Worm (Caenorhabditis elegans) whole organism, L1 larva: ENCODE results near the gene lgg-1.

Source experiments
- C04F5.9 ChIP-seq: sonication (generic microtip); optimal IDR thresholded peaks from 2 replicates; lab custom pipeline; 2016; ENCODE audit warnings: missing genetic modification characterization, missing compliant biosample characterization
- C16A3.4 ChIP-seq: fragments of 150-350 bp; optimal IDR thresholded peaks from 2 replicates; lab custom pipeline; 2014; ENCODE audit warnings: missing biosample characterization, missing genetic modification characterization
- C34B4.2 ChIP-seq: sonication (generic microtip); optimal IDR thresholded peaks from 2 replicates; lab custom pipeline; 2017; ENCODE audit warnings: mild to moderate bottlenecking, missing genetic modification characterization, missing compliant biosample characterization
- F16B12.6 ChIP-seq: fragments of 150-350 bp; optimal IDR thresholded peaks from 2 replicates; lab custom pipeline; 2014; ENCODE audit warnings: missing biosample characterization, missing genetic modification characterization
- Y116A8C.19 ChIP-seq: sonication (generic microtip); optimal IDR thresholded peaks from 2 replicates; lab custom pipeline; 2016; ENCODE audit warnings: missing compliant biosample characterization, missing genetic modification characterization, borderline replicate concordance
- alr-1 ChIP-seq: fragments of 200-800 bp; sonication (Bioruptor generic); optimal IDR thresholded peaks from 2 replicates; lab custom pipeline; 2018; ENCODE audit warnings: borderline replicate concordance, mild to moderate bottlenecking, missing genetic modification characterization, missing compliant biosample characterization
- aly-2 ChIP-seq: fragments of 150-350 bp; optimal IDR thresholded peaks from 2 replicates; lab custom pipeline; 2014; ENCODE audit warnings: missing biosample characterization, missing genetic modification characterization
- ama-1 ChIP-seq: fragments of 150-350 bp; optimal IDR thresholded peaks from 2 replicates; lab custom pipeline; 2014
- blmp-1 ChIP-seq: fragments of 150-350 bp; optimal IDR thresholded peaks from 2 replicates; lab custom pipeline; 2014; ENCODE audit warnings: missing biosample characterization, missing genetic modification characterization
- ceh-82 ChIP-seq, 3 experiments: fragments of 150-350 bp in 1 of 3; sonication (generic microtip) in 2 of 3; optimal IDR thresholded peaks; 2 replicates each; lab custom pipeline; 2014 to 2017; ENCODE audit warnings: missing biosample characterization in 3 of 3, missing genetic modification characterization in 3 of 3
- ceh-88 ChIP-seq: fragments of 200-800 bp; sonication (Bioruptor generic); IDR thresholded peaks from 2 replicates; pipeline ENCODE4 v1.3.6; 2022; ENCODE audit warnings: missing genetic modification characterization, missing compliant biosample characterization
- ceh-90 ChIP-seq: sonication (generic microtip); optimal IDR thresholded peaks from 2 replicates; lab custom pipeline; 2016; ENCODE audit warnings: missing genetic modification characterization, missing compliant biosample characterization
- dpl-1 ChIP-seq, 3 experiments: fragments of 150-350 bp in 2 of 3; sonication (generic microtip) in 1 of 3; optimal IDR thresholded peaks; 2 replicates each; lab custom pipeline; 2014 to 2017; ENCODE audit warnings: missing biosample characterization in 3 of 3, missing genetic modification characterization in 3 of 3, missing genetic modification reagents in 3 of 3
- dsc-1 ChIP-seq: sonication (generic microtip); optimal IDR thresholded peaks from 2 replicates; lab custom pipeline; 2016; ENCODE audit warnings: mild to moderate bottlenecking, missing genetic modification characterization, missing compliant biosample characterization
- efl-1 ChIP-seq, 4 experiments: fragments of 150-350 bp; optimal IDR thresholded peaks in 3 of 4; peaks in 1 of 4; 1 replicate in 1 of 4; 2 replicates in 3 of 4; lab custom pipeline; 2014; ENCODE audit warnings: missing biosample characterization in 2 of 4, missing genetic modification characterization in 2 of 4, missing genetic modification reagents in 2 of 4
- egl-13 ChIP-seq: sonication (generic microtip); optimal IDR thresholded peaks from 2 replicates; lab custom pipeline; 2016; ENCODE audit warnings: missing genotype, missing genetic modification reagents, missing genetic modification characterization, missing compliant biosample characterization
- fkh-10 ChIP-seq: sonication (generic microtip); optimal IDR thresholded peaks from 2 replicates; lab custom pipeline; 2017; ENCODE audit warnings: missing biosample characterization, missing genetic modification reagents, missing genetic modification characterization
- fos-1 ChIP-seq: fragments of 150-350 bp; optimal IDR thresholded peaks from 2 replicates; lab custom pipeline; 2014; ENCODE audit warnings: missing biosample characterization, missing genetic modification characterization
- hpl-2 ChIP-seq: fragments of 150-350 bp; optimal IDR thresholded peaks from 2 replicates; lab custom pipeline; 2014; ENCODE audit warnings: missing biosample characterization, missing genetic modification reagents, missing genetic modification characterization
- jun-1 ChIP-seq: fragments of 150-350 bp; optimal IDR thresholded peaks from 2 replicates; lab custom pipeline; 2014; ENCODE audit warnings: missing biosample characterization, missing genetic modification reagents, missing genetic modification characterization
- lin-13 ChIP-seq: fragments of 150-350 bp; optimal IDR thresholded peaks from 2 replicates; lab custom pipeline; 2014; ENCODE audit warnings: missing biosample characterization, missing genetic modification reagents, missing genetic modification characterization
- lin-15B ChIP-seq: fragments of 150-350 bp; sonication (generic microtip); optimal IDR thresholded peaks from 3 replicates; lab custom pipeline; 2014; ENCODE audit warnings: missing biosample characterization, missing genetic modification characterization
- lin-35 ChIP-seq, 2 experiments: fragments of 150-350 bp; optimal IDR thresholded peaks; 2 replicates each; lab custom pipeline; 2014; ENCODE audit warnings: missing biosample characterization in 2 of 2, missing genetic modification characterization in 2 of 2, missing genetic modification reagents in 2 of 2
- lir-3 ChIP-seq: sonication (generic microtip); optimal IDR thresholded peaks from 2 replicates; lab custom pipeline; 2016; ENCODE audit warnings: mild to moderate bottlenecking, missing genetic modification characterization, moderate library complexity, missing compliant biosample characterization; ENCODE audit not compliant: poor library complexity
- lsy-2 ChIP-seq, 2 experiments: fragments of 150-350 bp; optimal IDR thresholded peaks; 2 replicates each; lab custom pipeline; 2014; ENCODE audit warnings: missing biosample characterization in 2 of 2, missing genetic modification characterization in 2 of 2
- mdl-1 ChIP-seq, 2 experiments: fragments of 150-350 bp; optimal IDR thresholded peaks; 2 replicates each; lab custom pipeline; 2014 to 2017; ENCODE audit warnings: missing biosample characterization in 2 of 2, missing genetic modification characterization in 2 of 2, inconsistent platforms in 1 of 2
- mef-2 ChIP-seq: fragments of 150-350 bp; optimal IDR thresholded peaks from 2 replicates; lab custom pipeline; 2014; ENCODE audit warnings: missing biosample characterization, missing genetic modification characterization
- mep-1 ChIP-seq: fragments of 150-350 bp; optimal IDR thresholded peaks from 2 replicates; lab custom pipeline; 2014; ENCODE audit warnings: missing biosample characterization, missing genetic modification characterization
- nhr-11 ChIP-seq: fragments of 150-350 bp; optimal IDR thresholded peaks from 2 replicates; lab custom pipeline; 2014; ENCODE audit warnings: missing biosample characterization, missing genetic modification characterization
- nhr-12 ChIP-seq: sonication (generic microtip); optimal IDR thresholded peaks from 2 replicates; lab custom pipeline; 2017; ENCODE audit warnings: missing biosample characterization, missing genetic modification characterization
- nhr-19 ChIP-seq: fragments of 200-800 bp; sonication (Bioruptor generic); conservative IDR thresholded peaks from 2 replicates; pipeline ENCODE4 v1.3.6; 2022; ENCODE audit warnings: missing genetic modification characterization, missing compliant biosample characterization
- nhr-20 ChIP-seq: sonication (generic microtip); optimal IDR thresholded peaks from 2 replicates; lab custom pipeline; 2016; ENCODE audit warnings: mild to moderate bottlenecking, missing genetic modification characterization, missing compliant biosample characterization
- nhr-237 ChIP-seq: fragments of 150-350 bp; optimal IDR thresholded peaks from 2 replicates; lab custom pipeline; 2014; ENCODE audit warnings: missing biosample characterization, missing genetic modification characterization
- nhr-28 ChIP-seq: fragments of 150-350 bp; optimal IDR thresholded peaks from 2 replicates; lab custom pipeline; 2014; ENCODE audit warnings: missing biosample characterization, missing genetic modification characterization
- nhr-71 ChIP-seq: sonication (generic microtip); optimal IDR thresholded peaks from 2 replicates; lab custom pipeline; 2016; ENCODE audit warnings: mild to moderate bottlenecking, missing genetic modification characterization, moderate library complexity, missing compliant biosample characterization
- nhr-77 ChIP-seq: fragments of 150-350 bp; optimal IDR thresholded peaks from 2 replicates; lab custom pipeline; 2014; ENCODE audit warnings: missing biosample characterization, missing genetic modification characterization
- nhr-85 ChIP-seq: sonication (generic microtip); peaks from one replicate; lab custom pipeline; 2016; ENCODE audit warnings: missing genetic modification characterization, inconsistent platforms, missing compliant biosample characterization
- nhr-90 ChIP-seq: sonication (generic microtip); optimal IDR thresholded peaks from 2 replicates; lab custom pipeline; 2016; ENCODE audit warnings: mild to moderate bottlenecking, missing genetic modification characterization, missing compliant biosample characterization; ENCODE audit not compliant: poor library complexity
- pag-3 ChIP-seq: sonication (generic microtip); optimal IDR thresholded peaks from 2 replicates; lab custom pipeline; 2017; ENCODE audit warnings: missing genetic modification characterization, mild to moderate bottlenecking, missing compliant biosample characterization, antibody characterized with exemption, borderline replicate concordance; ENCODE audit not compliant: insufficient read depth
- rnt-1 ChIP-seq: sonication (generic microtip); optimal IDR thresholded peaks from 2 replicates; lab custom pipeline; 2016; ENCODE audit warnings: mild to moderate bottlenecking, missing genetic modification characterization, moderate library complexity, missing compliant biosample characterization
- skn-1 ChIP-seq: fragments of 150-350 bp; optimal IDR thresholded peaks from 2 replicates; lab custom pipeline; 2014; ENCODE audit warnings: missing biosample characterization, missing genetic modification characterization
- snu-23 ChIP-seq: sonication (generic microtip); optimal IDR thresholded peaks from 2 replicates; lab custom pipeline; 2016; ENCODE audit warnings: missing genetic modification characterization, missing compliant biosample characterization
- sox-4 ChIP-seq: sonication (generic microtip); optimal IDR thresholded peaks from 2 replicates; lab custom pipeline; 2016; ENCODE audit warnings: missing genetic modification characterization, missing compliant biosample characterization
- swsn-7 ChIP-seq: sonication (generic microtip); optimal IDR thresholded peaks from 2 replicates; lab custom pipeline; 2016; ENCODE audit warnings: missing genetic modification characterization, missing compliant biosample characterization
- tbx-2 ChIP-seq: sonication (generic microtip); optimal IDR thresholded peaks from 2 replicates; lab custom pipeline; 2016; ENCODE audit warnings: missing genetic modification characterization, missing compliant biosample characterization
- tlp-1 ChIP-seq: fragments of 150-350 bp; optimal IDR thresholded peaks from 2 replicates; lab custom pipeline; 2014; ENCODE audit warnings: missing biosample characterization, missing genetic modification characterization
- unc-130 ChIP-seq: fragments of 150-350 bp; optimal IDR thresholded peaks from 2 replicates; lab custom pipeline; 2017; ENCODE audit warnings: missing biosample characterization, missing genetic modification characterization, inconsistent platforms
- unc-30 ChIP-seq: sonication (generic microtip); optimal IDR thresholded peaks from 2 replicates; lab custom pipeline; 2017; ENCODE audit warnings: missing biosample characterization, missing genetic modification characterization
- vab-15 ChIP-seq: sonication (generic microtip); optimal IDR thresholded peaks from 2 replicates; lab custom pipeline; 2017; ENCODE audit warnings: missing genotype, mild to moderate bottlenecking, missing genetic modification characterization, missing compliant biosample characterization
- zip-4 ChIP-seq: fragments of 200-800 bp; sonication (Bioruptor generic); optimal IDR thresholded peaks from 2 replicates; lab custom pipeline; 2018; ENCODE audit warnings: mild to moderate bottlenecking, missing genetic modification characterization, moderate library complexity, missing compliant biosample characterization
- ztf-11 ChIP-seq, 2 experiments: sonication (generic microtip); optimal IDR thresholded peaks; 2 replicates each; lab custom pipeline; 2016 to 2017; ENCODE audit warnings: missing genetic modification characterization in 2 of 2, missing biosample characterization in 1 of 2, missing compliant biosample characterization in 1 of 2

Gene lgg-1

ce11 chrII:6347341-6348118, at the start of gene lgg-1:
TSS of gene lgg-1 (minus strand) at chrII:6347719.
- peak; percentile 56 to 58 for TF ChIP-seq efl-1 (optimal IDR thresholded peaks at IDR 0.05; lab: Kevin White, UChicago)
- peak in 1 of 2 experiments; percentile 95 for TF ChIP-seq efl-1 (GFP tag; optimal IDR thresholded peaks at IDR 0.05 in 1 of 2; lab: Kevin White, UChicago)
- no peak for TF ChIP-seq ceh-88 (GFP tag; lab: Robert Waterston, UW)
- no peak for TF ChIP-seq unc-30 (tag; lab: Kevin White, UChicago)
- TF ChIP-seq jun-1 (tag; lab: Kevin White, UChicago), result peak; percentile 67
- TF ChIP-seq C34B4.2 (tag; lab: Kevin White, UChicago), result no peak
- TF ChIP-seq dpl-1 (GFP tag; optimal IDR thresholded peaks at IDR 0.05; lab: Kevin White, UChicago), result peak in 2 of 3 experiments; percentile 15 to 20
- no peak for TF ChIP-seq aly-2 (tag; lab: Kevin White, UChicago)
- TF ChIP-seq nhr-20 (tag; lab: Kevin White, UChicago), result peak; percentile 70
- peak; percentile 25 for TF ChIP-seq tbx-2 (tag; lab: Kevin White, UChicago)
- peak; percentile 3 for TF ChIP-seq C16A3.4 (tag; lab: Kevin White, UChicago)
- no peak for TF ChIP-seq tlp-1 (tag; lab: Kevin White, UChicago)
- TF ChIP-seq nhr-12 (tag; lab: Kevin White, UChicago), result no peak
- TF ChIP-seq lin-13 (GFP tag; lab: Kevin White, UChicago), result peak; percentile 50
- TF ChIP-seq fos-1 (tag; lab: Kevin White, UChicago), result peak; percentile 32
- peak; percentile 80 for TF ChIP-seq nhr-85 (tag; lab: Kevin White, UChicago)
- peak; percentile 45 for TF ChIP-seq nhr-19 (GFP tag; lab: Robert Waterston, UW)
- TF ChIP-seq nhr-71 (tag; lab: Kevin White, UChicago), result peak; percentile 78
- no peak for TF ChIP-seq nhr-28 (tag; lab: Kevin White, UChicago)
- TF ChIP-seq ceh-82 (tag; optimal IDR thresholded peaks at IDR 0.05; lab: Kevin White, UChicago), result peak; percentile 33 to 77 (median 44)
- TF ChIP-seq zip-4 (GFP tag; lab: Kevin White, UChicago), result peak; percentile 81
- TF ChIP-seq lsy-2 (tag; optimal IDR thresholded peaks at IDR 0.05; lab: Kevin White, UChicago), result peak; percentile 39 to 61
- TF ChIP-seq mef-2 (tag; lab: Kevin White, UChicago), result no peak
- peak; percentile 83 for TF ChIP-seq snu-23
- no peak for TF ChIP-seq nhr-237 (tag; lab: Kevin White, UChicago)
- TF ChIP-seq alr-1 (tag; lab: Kevin White, UChicago), result no peak
- peak; percentile 71 for TF ChIP-seq swsn-7
- peak; percentile 23 for TF ChIP-seq fkh-10 (GFP tag; lab: Kevin White, UChicago)
- peak in 1 of 2 experiments; percentile 70 for TF ChIP-seq mdl-1 (tag; optimal IDR thresholded peaks at IDR 0.05; lab: Kevin White, UChicago)
- no peak for TF ChIP-seq nhr-77
- no peak for TF ChIP-seq sox-4 (tag; lab: Kevin White, UChicago)
- no peak for TF ChIP-seq lin-15B (tag; lab: Kevin White, UChicago)
- no peak for TF ChIP-seq nhr-11 (tag; lab: Kevin White, UChicago)
- no peak for TF ChIP-seq Y116A8C.19 (tag; lab: Kevin White, UChicago)
- TF ChIP-seq pag-3 (tag; lab: Kevin White, UChicago), result no peak
- TF ChIP-seq F16B12.6 (tag; lab: Kevin White, UChicago), result peak; percentile 20
- peak; percentile 76 for TF ChIP-seq blmp-1 (tag; lab: Kevin White, UChicago)
- peak in 1 of 2 experiments; percentile 39 for TF ChIP-seq ztf-11 (tag; optimal IDR thresholded peaks at IDR 0.05; lab: Kevin White, UChicago)
- TF ChIP-seq skn-1, result peak; percentile 88
- peak; percentile 77 for TF ChIP-seq mep-1
- peak; percentile 68 for TF ChIP-seq vab-15
- peak; percentile 3 for TF ChIP-seq dsc-1 (tag; lab: Kevin White, UChicago)
- TF ChIP-seq unc-130 (tag; lab: Kevin White, UChicago), result no peak
- peak; percentile 92 for TF ChIP-seq ama-1 (lab: Kevin White, UChicago)
- TF ChIP-seq lir-3 (tag; lab: Kevin White, UChicago), result peak; percentile 35
- TF ChIP-seq ceh-90 (tag; lab: Kevin White, UChicago), result no peak
- peak; percentile 49 to 53 for TF ChIP-seq lin-35 (GFP tag; optimal IDR thresholded peaks at IDR 0.05; lab: Kevin White, UChicago)
- peak; percentile 25 for TF ChIP-seq nhr-90 (tag; lab: Kevin White, UChicago)
- no peak for TF ChIP-seq hpl-2 (GFP tag; lab: Kevin White, UChicago)
- TF ChIP-seq C04F5.9 (tag; lab: Kevin White, UChicago), result no peak
- TF ChIP-seq rnt-1 (tag; lab: Kevin White, UChicago), result peak; percentile 58
- TF ChIP-seq egl-13, result peak; percentile 47
